Fruit fly (Drosophila melanogaster) whole organism, embryonic: Measurements from ENCODE around the gene mAChR-C.

Experiments used
- Ada2b ChIP-seq: fragments of 200-800 bp; sonication (Bioruptor generic); IDR thresholded peaks from 2 replicates; pipeline ENCODE4 v1.3.6; 2022; ENCODE audit warnings: missing biosample characterization, missing genetic modification characterization
- BEAF-32 ChIP-seq: fragments of 200-800 bp; sonication (Bioruptor generic); optimal IDR thresholded peaks from 3 replicates; lab custom pipeline; 2017; ENCODE audit warnings: missing biosample characterization, missing genetic modification characterization, mild to moderate bottlenecking, moderate library complexity, missing genetic modification reagents
- Bteb2 ChIP-seq: fragments of 200-800 bp; sonication (Bioruptor generic); optimal IDR thresholded peaks from 2 replicates; lab custom pipeline; 2016; ENCODE audit warnings: missing biosample characterization, missing genetic modification characterization
- CG10959 ChIP-seq: fragments of 200-800 bp; sonication (Bioruptor generic); IDR thresholded peaks from 2 replicates; pipeline ENCODE4 v1.3.6; 2022; ENCODE audit warnings: missing biosample characterization, missing genetic modification characterization
- CG11247 ChIP-seq: fragments of 200-800 bp; sonication (Bioruptor generic); IDR thresholded peaks from 2 replicates; pipeline ENCODE4 v1.3.6; 2022; ENCODE audit warnings: missing biosample characterization, missing genetic modification characterization
- CG11560 ChIP-seq: fragments of 200-800 bp; sonication (Bioruptor generic); IDR thresholded peaks from 3 replicates; pipeline ENCODE4 v1.3.6; 2022; ENCODE audit warnings: missing biosample characterization, missing genetic modification characterization
- CG11695 ChIP-seq: fragments of 200-800 bp; sonication (Bioruptor generic); IDR thresholded peaks from 3 replicates; pipeline ENCODE4 v1.3.6; 2022; ENCODE audit warnings: missing biosample characterization, missing genetic modification characterization
- CG11696 ChIP-seq: fragments of 200-800 bp; sonication (Bioruptor generic); IDR thresholded peaks from 2 replicates; pipeline ENCODE4 v1.3.6; 2022; ENCODE audit warnings: missing biosample characterization, missing genetic modification characterization
- CG1233 ChIP-seq: fragments of 200-800 bp; sonication (Bioruptor generic); optimal IDR thresholded peaks from 4 replicates; lab custom pipeline; 2018; ENCODE audit warnings: missing biosample characterization, mild to moderate bottlenecking, missing genetic modification characterization
- CG12659 ChIP-seq: fragments of 200-800 bp; sonication (Bioruptor generic); optimal IDR thresholded peaks from 3 replicates; lab custom pipeline; 2017; ENCODE audit warnings: mild to moderate bottlenecking, missing biosample characterization, missing genetic modification reagents, missing genetic modification characterization
- CG13296 ChIP-seq: fragments of 200-800 bp; sonication (Bioruptor generic); optimal IDR thresholded peaks from 3 replicates; lab custom pipeline; 2018; ENCODE audit warnings: missing biosample characterization, mild to moderate bottlenecking, missing genetic modification characterization
- CG1603 ChIP-seq: fragments of 200-800 bp; sonication (Bioruptor generic); optimal IDR thresholded peaks from 2 replicates; lab custom pipeline; 2019; ENCODE audit warnings: missing biosample characterization, mild to moderate bottlenecking, missing genetic modification characterization, moderate library complexity
- CG2116 ChIP-seq: fragments of 200-800 bp; sonication (Bioruptor generic); optimal IDR thresholded peaks from 3 replicates; lab custom pipeline; 2018; ENCODE audit warnings: missing biosample characterization, mild to moderate bottlenecking, missing genetic modification characterization
- CG2889 ChIP-seq: fragments of 200-800 bp; sonication (Bioruptor generic); IDR thresholded peaks from 3 replicates; pipeline ENCODE4 v1.3.6; 2022; ENCODE audit warnings: missing biosample characterization, missing genetic modification characterization
- CG32532 ChIP-seq: fragments of 200-800 bp; sonication (Bioruptor generic); IDR thresholded peaks from 2 replicates; pipeline ENCODE4 v1.3.6; 2022; ENCODE audit warnings: missing biosample characterization, missing genetic modification characterization
- CG34422 ChIP-seq: fragments of 200-800 bp; sonication (Bioruptor generic); IDR thresholded peaks from 3 replicates; pipeline ENCODE4 v1.3.6; 2022; ENCODE audit warnings: missing biosample characterization, missing genetic modification characterization
- CG3838 ChIP-seq: fragments of 200-800 bp; sonication (Bioruptor generic); optimal IDR thresholded peaks from 3 replicates; lab custom pipeline; 2016; ENCODE audit warnings: missing biosample characterization, missing genetic modification characterization
- CG6254 ChIP-seq: fragments of 200-800 bp; sonication (Bioruptor generic); optimal IDR thresholded peaks from 3 replicates; lab custom pipeline; 2017; ENCODE audit warnings: mild to moderate bottlenecking, missing biosample characterization, missing genetic modification reagents, missing genetic modification characterization
- CG7839 ChIP-seq: fragments of 200-800 bp; sonication (Bioruptor generic); optimal IDR thresholded peaks from 3 replicates; lab custom pipeline; 2018; ENCODE audit warnings: missing biosample characterization, mild to moderate bottlenecking, missing genetic modification characterization, moderate library complexity
- CG7928 ChIP-seq: fragments of 200-800 bp; sonication (Bioruptor generic); optimal IDR thresholded peaks from 2 replicates; lab custom pipeline; 2017; ENCODE audit warnings: missing biosample characterization, mild to moderate bottlenecking, missing genetic modification characterization
- CG8388 ChIP-seq: fragments of 200-800 bp; sonication (Bioruptor generic); optimal IDR thresholded peaks from 2 replicates; lab custom pipeline; 2019; ENCODE audit warnings: missing biosample characterization, mild to moderate bottlenecking, missing genetic modification characterization, moderate library complexity
- Dbx ChIP-seq: fragments of 200-800 bp; sonication (Bioruptor generic); IDR thresholded peaks from 3 replicates; pipeline ENCODE4 v1.3.6; 2022; ENCODE audit warnings: missing biosample characterization, missing genetic modification characterization
- Deaf1 ChIP-seq: fragments of 200-800 bp; optimal IDR thresholded peaks from 3 replicates; lab custom pipeline; 2019; ENCODE audit warnings: missing biosample characterization, mild to moderate bottlenecking, missing genetic modification characterization, moderate library complexity
- Dfd ChIP-seq, 2 experiments: fragments of >200 bp; optimal IDR thresholded peaks; 2 replicates each; lab custom pipeline; 2017; ENCODE audit warnings: missing biosample characterization in 2 of 2, missing genetic modification characterization in 2 of 2
- Gug ChIP-seq: fragments of 200-800 bp; sonication (Bioruptor generic); IDR thresholded peaks from 4 replicates; pipeline ENCODE4 v1.3.6; 2022; ENCODE audit warnings: missing biosample characterization, missing genetic modification characterization
- HHEX ChIP-seq: fragments of 200-800 bp; sonication (Bioruptor generic); optimal IDR thresholded peaks from 3 replicates; lab custom pipeline; 2017; ENCODE audit warnings: missing biosample characterization, mild to moderate bottlenecking, missing genetic modification characterization, missing genetic modification reagents
- HLHmδ ChIP-seq: fragments of 200-800 bp; sonication (Bioruptor generic); optimal IDR thresholded peaks from 2 replicates; lab custom pipeline; 2018; ENCODE audit warnings: missing biosample characterization, mild to moderate bottlenecking, missing genetic modification characterization, moderate library complexity
- MESR4 ChIP-seq: fragments of 200-800 bp; sonication (Bioruptor generic); optimal IDR thresholded peaks from 2 replicates; lab custom pipeline; 2018; ENCODE audit warnings: missing biosample characterization, mild to moderate bottlenecking, missing genetic modification characterization, moderate library complexity
- Mrtf ChIP-seq: fragments of 200-800 bp; sonication (Bioruptor generic); IDR thresholded peaks from 3 replicates; pipeline ENCODE4 v1.3.6; 2022; ENCODE audit warnings: missing biosample characterization, missing genetic modification characterization
- NK7.1 ChIP-seq: fragments of 200-800 bp; sonication (Bioruptor generic); optimal IDR thresholded peaks from 3 replicates; lab custom pipeline; 2016; ENCODE audit warnings: missing biosample characterization, missing genetic modification characterization
- Nf-YA ChIP-seq: fragments of 200-800 bp; sonication (Bioruptor generic); IDR thresholded peaks from 2 replicates; pipeline ENCODE4 v1.3.6; 2022; ENCODE audit warnings: missing biosample characterization, missing genetic modification characterization
- Oli ChIP-seq: fragments of 200-800 bp; sonication (Bioruptor generic); optimal IDR thresholded peaks from 2 replicates; lab custom pipeline; 2018; ENCODE audit warnings: missing biosample characterization, mild to moderate bottlenecking, missing genetic modification characterization, moderate library complexity
- Opbp ChIP-seq: fragments of 200-800 bp; sonication (Bioruptor generic); IDR thresholded peaks from 3 replicates; pipeline ENCODE4 v1.3.6; 2022; ENCODE audit warnings: missing biosample characterization, missing genetic modification characterization; ENCODE audit not compliant: partially characterized antibody
- Sin3A ChIP-seq: fragments of >200 bp; optimal IDR thresholded peaks from 2 replicates; lab custom pipeline; 2018
- Sox102F ChIP-seq: fragments of 200-800 bp; sonication (Bioruptor generic); optimal IDR thresholded peaks from 2 replicates; lab custom pipeline; 2018; ENCODE audit warnings: missing biosample characterization, mild to moderate bottlenecking, missing genetic modification characterization, moderate library complexity
- Tbp ChIP-seq: fragments of >200 bp; optimal IDR thresholded peaks from 2 replicates; lab custom pipeline; 2018; ENCODE audit warnings: missing biosample characterization, missing genetic modification characterization
- Xrp1 ChIP-seq: fragments of 200-800 bp; sonication (Bioruptor generic); IDR thresholded peaks from 2 replicates; pipeline ENCODE4 v1.3.6; 2022; ENCODE audit warnings: missing biosample characterization, missing genetic modification characterization
- bowl ChIP-seq: fragments of 200-800 bp; sonication (Bioruptor generic); IDR thresholded peaks from 2 replicates; pipeline ENCODE4 v1.3.6; 2022; ENCODE audit warnings: missing biosample characterization, missing genetic modification characterization
- chif ChIP-seq, 2 experiments: fragments of 200-800 bp; sonication (Bioruptor generic); optimal IDR thresholded peaks; 3 replicates each; lab custom pipeline; 2016; ENCODE audit warnings: missing biosample characterization in 2 of 2, missing genetic modification characterization in 2 of 2
- corto ChIP-seq: fragments of 200-800 bp; sonication (Bioruptor generic); optimal IDR thresholded peaks from 2 replicates; lab custom pipeline; 2016; ENCODE audit warnings: missing biosample characterization, mild to moderate bottlenecking, missing genetic modification characterization, moderate library complexity
- dan ChIP-seq: fragments of 200-800 bp; sonication (Bioruptor generic); IDR thresholded peaks from 2 replicates; pipeline ENCODE4 v1.3.6; 2022; ENCODE audit warnings: missing biosample characterization, missing genetic modification characterization
- fru ChIP-seq: fragments of >200 bp; optimal IDR thresholded peaks from 2 replicates; lab custom pipeline; 2017
- gce ChIP-seq: fragments of 200-800 bp; sonication (Bioruptor generic); IDR thresholded peaks from 3 replicates; pipeline ENCODE4 v1.3.6; 2022; ENCODE audit warnings: missing biosample characterization, missing genetic modification characterization
- h ChIP-seq: fragments of >200 bp; optimal IDR thresholded peaks from 2 replicates; lab custom pipeline; 2017
- hbn ChIP-seq: fragments of 200-800 bp; sonication (Bioruptor generic); IDR thresholded peaks from 2 replicates; pipeline ENCODE4 v1.3.6; 2022; ENCODE audit warnings: missing biosample characterization, missing genetic modification characterization; ENCODE audit not compliant: partially characterized antibody
- ind ChIP-seq: fragments of 200-800 bp; sonication (Bioruptor generic); optimal IDR thresholded peaks from 3 replicates; lab custom pipeline; 2016; ENCODE audit warnings: missing biosample characterization, missing genetic modification characterization
- phol ChIP-seq: fragments of 200-800 bp; sonication (Bioruptor generic); optimal IDR thresholded peaks from 3 replicates; lab custom pipeline; 2018; ENCODE audit warnings: missing biosample characterization, mild to moderate bottlenecking, missing genetic modification characterization, moderate library complexity
- pnt ChIP-seq: fragments of 200-800 bp; sonication (Bioruptor generic); optimal IDR thresholded peaks from 3 replicates; lab custom pipeline; 2016; ENCODE audit warnings: missing biosample characterization, missing genetic modification characterization
- psq ChIP-seq: fragments of 200-800 bp; sonication (Bioruptor generic); optimal IDR thresholded peaks from 2 replicates; lab custom pipeline; 2017; ENCODE audit warnings: missing biosample characterization, missing genetic modification characterization
- pzg ChIP-seq: fragments of 200-800 bp; sonication (Bioruptor generic); optimal IDR thresholded peaks from 3 replicates; lab custom pipeline; 2018; ENCODE audit warnings: missing biosample characterization, mild to moderate bottlenecking, missing genetic modification characterization, moderate library complexity
- sima ChIP-seq: fragments of 200-800 bp; sonication (Bioruptor generic); optimal IDR thresholded peaks from 2 replicates; lab custom pipeline; 2016; ENCODE audit warnings: missing biosample characterization, missing genetic modification characterization
- z ChIP-seq: fragments of 200-800 bp; sonication (Bioruptor generic); IDR thresholded peaks from 3 replicates; pipeline ENCODE4 v1.3.6; 2022; ENCODE audit warnings: missing biosample characterization, missing genetic modification characterization

mAChR-C gene

dm6 chrX:6794826-6795225, 37.7 kb downstream of the mAChR-C start (continued):
- no peak for TF ChIP-seq HHEX (GFP tag; lab: Kevin White, UChicago)
- TF ChIP-seq Sox102F (GFP tag; lab: Kevin White, UChicago) = peak; percentile 43
- no peak for TF ChIP-seq dan (GFP tag; lab: Robert Waterston, UW)
- peak; percentile 30 for TF ChIP-seq phol
- no peak for TF ChIP-seq corto (GFP tag; lab: Kevin White, UChicago)
- TF ChIP-seq CG11696 (GFP tag; lab: Robert Waterston, UW) = no peak
- TF ChIP-seq CG2889 (GFP tag; lab: Robert Waterston, UW) = no peak
- TF ChIP-seq pnt (GFP tag; lab: Kevin White, UChicago) = no peak
- peak; percentile 4 for TF ChIP-seq CG7839 (tag; lab: Kevin White, UChicago)
- no peak for TF ChIP-seq CG1233 (GFP tag; lab: Kevin White, UChicago)
- TF ChIP-seq CG7928 (GFP tag; lab: Kevin White, UChicago) = no peak
- TF ChIP-seq Gug (GFP tag; lab: Robert Waterston, UW) = no peak
- TF ChIP-seq Dfd (GFP tag; optimal IDR thresholded peaks at IDR 0.05; lab: Kevin White, UChicago) = no peak
- TF ChIP-seq CG11695 (GFP tag; lab: Robert Waterston, UW) = no peak
- no peak for TF ChIP-seq CG13296 (GFP tag; lab: Kevin White, UChicago)
- TF ChIP-seq CG11560 (tag; lab: Robert Waterston, UW) = no peak
- peak; percentile 23; the same call in 1 of the 2 replicates for TF ChIP-seq CG32532 (GFP tag; lab: Robert Waterston, UW)
- no peak for TF ChIP-seq z (GFP tag; lab: Robert Waterston, UW)
- TF ChIP-seq MESR4 (GFP tag; lab: Kevin White, UChicago) = no peak
- no peak for TF ChIP-seq psq (GFP tag; lab: Kevin White, UChicago)
- TF ChIP-seq Sin3A (lab: Kevin White, UChicago) = no peak
- no peak for TF ChIP-seq CG2116 (GFP tag; lab: Kevin White, UChicago)
- TF ChIP-seq Nf-YA (GFP tag; lab: Robert Waterston, UW) = no peak
- TF ChIP-seq CG1603 (tag; lab: Kevin White, UChicago) = peak; percentile 48

DNA sequence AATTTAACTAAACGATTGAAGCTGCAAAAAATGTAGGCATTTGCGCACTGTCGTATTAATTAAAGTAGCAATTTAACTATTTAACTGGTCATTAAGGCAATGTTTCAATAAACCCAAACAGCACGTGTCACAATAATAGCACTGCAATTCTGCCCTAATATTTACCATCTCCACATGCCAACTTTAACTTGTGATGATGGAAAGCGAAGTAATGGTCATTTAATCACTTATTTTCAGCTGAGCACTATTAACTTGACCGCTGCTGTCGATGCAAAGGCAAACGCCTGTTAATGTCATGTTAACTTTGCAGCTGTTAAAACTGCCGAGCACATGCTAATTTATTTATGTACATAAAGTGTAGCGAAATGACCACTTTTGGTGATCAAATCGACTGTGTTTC, 38.3 kb downstream of the mAChR-C start:
- peak; percentile 85 for TF ChIP-seq ind (GFP tag; lab: Kevin White, UChicago)
- peak; percentile 88 for TF ChIP-seq Ada2b (GFP tag; lab: Robert Waterston, UW)
- TF ChIP-seq CG6254 = peak; percentile 46
- TF ChIP-seq CG8388 (GFP tag; lab: Kevin White, UChicago) = peak; percentile 73
- TF ChIP-seq Opbp (GFP tag; lab: Robert Waterston, UW) = no peak
- peak; percentile 75 for TF ChIP-seq gce
- peak; percentile 26 for TF ChIP-seq CG3838 (GFP tag; lab: Kevin White, UChicago)
- TF ChIP-seq CG12659 (GFP tag; lab: Kevin White, UChicago) = peak; percentile 86
- peak; percentile 79 for TF ChIP-seq Mrtf (GFP tag; lab: Robert Waterston, UW)
- peak; percentile 3 for TF ChIP-seq pzg (GFP tag; lab: Kevin White, UChicago)
- TF ChIP-seq hbn (GFP tag; lab: Robert Waterston, UW) = no peak
- peak; percentile 39 for TF ChIP-seq Deaf1 (tag; lab: Kevin White, UChicago)
- peak; percentile 81 for TF ChIP-seq CG11247
- peak; percentile 74 to 79 for TF ChIP-seq chif (GFP tag; optimal IDR thresholded peaks at IDR 0.05; lab: Kevin White, UChicago)
- peak; percentile 87 for TF ChIP-seq CG34422 (GFP tag; lab: Robert Waterston, UW)
- peak; percentile 84 for TF ChIP-seq Xrp1 (GFP tag; lab: Robert Waterston, UW)
- no peak for TF ChIP-seq z (GFP tag; lab: Robert Waterston, UW)
- no peak for TF ChIP-seq fru (lab: Kevin White, UChicago)
- no peak for TF ChIP-seq HLHmδ (GFP tag; lab: Kevin White, UChicago)
- TF ChIP-seq h (lab: Kevin White, UChicago) = no peak
- TF ChIP-seq sima = no peak
- TF ChIP-seq CG10959 (GFP tag; lab: Robert Waterston, UW) = peak; percentile 74
- peak; percentile 66; the same call in 1 of the 2 replicates for TF ChIP-seq bowl
- peak; percentile 77 for TF ChIP-seq Bteb2 (GFP tag; lab: Kevin White, UChicago)
- TF ChIP-seq Dbx (GFP tag; lab: Robert Waterston, UW) = peak; percentile 86
- TF ChIP-seq Oli = peak; percentile 87
- no peak for TF ChIP-seq Tbp (GFP tag; lab: Kevin White, UChicago)
- TF ChIP-seq BEAF-32 = no peak
- TF ChIP-seq NK7.1 (GFP tag; lab: Kevin White, UChicago) = peak; percentile 46
